Fruit fly (Drosophila melanogaster): ENCODE data around the gene obst-F.

The obst-F gene

DNA sequence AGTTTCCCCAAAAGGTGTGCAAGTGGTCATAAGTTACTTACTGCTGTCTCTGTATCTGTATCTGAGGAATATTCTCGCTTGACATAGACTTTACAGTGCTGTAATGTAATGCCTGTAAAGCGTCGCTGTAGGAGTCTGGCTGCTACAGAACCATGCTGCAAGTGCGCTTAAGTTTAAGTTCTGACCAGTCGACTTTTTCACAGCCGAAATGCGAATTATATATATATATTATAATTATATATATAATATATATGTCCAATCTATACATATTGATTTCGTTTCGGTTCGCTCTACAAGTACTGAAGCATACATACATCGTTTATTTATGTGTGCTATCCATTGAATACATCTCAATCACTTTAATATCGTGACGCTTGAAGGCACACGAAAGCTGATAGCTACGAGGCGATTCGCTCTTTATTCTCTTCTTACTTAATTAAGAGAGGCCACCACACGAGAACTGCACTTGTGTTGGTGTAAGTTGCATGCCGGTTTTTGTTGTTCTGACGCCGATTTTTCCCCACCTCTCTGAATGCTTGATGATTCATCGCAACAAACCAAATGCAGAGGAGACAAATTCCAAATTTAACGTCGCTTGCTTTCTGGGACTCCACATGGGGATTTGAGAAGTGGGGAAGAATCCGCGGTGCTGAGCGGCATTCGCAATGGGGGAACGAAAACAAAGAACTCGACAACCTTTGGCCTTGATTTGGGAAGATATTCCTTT lies 15.0 kb downstream of the obst-F start (continued):
- no peak for TF ChIP-seq CG11294 (GFP tag; IDR thresholded peaks at IDR 0.05)
- no peak for TF ChIP-seq Hr39 (GFP tag; optimal IDR thresholded peaks at IDR 0.05)
- TF ChIP-seq Eip78C (GFP tag), result no peak
- TF ChIP-seq Eip93F (GFP tag; optimal IDR thresholded peaks at IDR 0.05), result no peak
- no peak for TF ChIP-seq pdm3 (GFP tag; optimal IDR thresholded peaks at IDR 0.05)
- TF ChIP-seq CG34406 (GFP tag; optimal IDR thresholded peaks at IDR 0.05), result peak; percentile 33
- no peak for TF ChIP-seq dac (GFP tag; optimal IDR thresholded peaks at IDR 0.05)
- no peak for TF ChIP-seq CG8119 (GFP tag; IDR thresholded peaks at IDR 0.05)
- no peak for TF ChIP-seq acj6 (GFP tag; optimal IDR thresholded peaks at IDR 0.05)

DNA sequence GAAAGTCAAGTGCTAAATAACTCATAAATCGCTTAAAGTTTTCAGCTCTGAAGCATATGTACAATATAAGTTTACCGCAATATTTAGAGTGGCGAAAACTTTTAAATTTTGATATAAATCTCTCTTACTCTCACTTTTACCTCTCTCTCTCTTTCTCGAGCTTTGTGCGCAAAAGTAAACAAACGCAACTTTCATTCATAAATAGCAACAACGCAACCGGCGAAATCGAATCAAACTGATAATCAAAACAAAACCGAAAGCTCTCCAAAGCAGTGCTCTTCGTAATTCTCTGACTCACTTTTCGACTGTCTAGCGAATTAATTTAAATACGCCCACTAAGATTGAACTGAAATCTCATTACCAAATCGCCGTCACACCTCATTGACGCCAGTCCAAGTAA lies 15.6 kb downstream of the obst-F start:
- TF ChIP-seq CG6276 (GFP tag; optimal IDR thresholded peaks at IDR 0.05) (no peak), Blimp-1 (GFP tag; optimal IDR thresholded peaks at IDR 0.05) (peak; percentile 62), Eip78C (GFP tag) (peak; percentile 65)

DNA sequence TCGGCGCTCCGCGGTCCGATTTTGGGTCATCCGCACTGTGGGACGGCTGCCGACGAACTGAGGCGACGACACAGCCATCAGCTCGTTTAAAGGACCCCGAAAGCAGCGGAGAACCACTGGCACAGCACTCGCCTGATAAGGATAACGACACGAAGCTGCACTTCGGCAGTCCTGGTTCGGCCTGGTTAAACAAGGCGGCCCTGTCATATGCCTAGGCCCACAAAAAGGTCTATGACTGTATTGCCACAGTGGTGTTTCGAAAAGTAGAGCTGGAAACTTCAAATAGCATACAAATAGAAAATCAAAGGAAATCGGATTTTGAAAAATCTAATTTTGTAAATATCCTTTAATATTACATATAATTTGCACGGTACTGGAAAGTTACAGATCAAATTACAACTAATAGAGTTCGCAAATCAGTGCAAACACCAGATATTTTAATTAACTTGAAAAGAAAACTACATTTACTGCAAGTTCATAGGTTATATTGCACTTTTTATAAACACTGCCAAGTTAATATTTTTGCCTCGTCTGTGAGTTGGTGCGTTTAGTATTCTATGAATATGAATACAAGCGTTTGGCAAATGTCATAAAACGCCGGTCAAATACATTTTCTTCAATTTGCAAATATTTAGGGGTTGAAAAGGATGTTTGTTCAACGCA lies 16.1 kb downstream of the obst-F start:
- TF ChIP-seq CG15336 (GFP tag; IDR thresholded peaks at IDR 0.05) (peak; percentile 71), CG9139 (GFP tag; optimal IDR thresholded peaks at IDR 0.05) (no peak), CG6808 (GFP tag; optimal IDR thresholded peaks at IDR 0.05) (no peak), Lpt (GFP tag; optimal IDR thresholded peaks at IDR 0.05) (peak; percentile 11), CG4318 (GFP tag; optimal IDR thresholded peaks at IDR 0.05) (peak; percentile 51), CG10669 (GFP tag; optimal IDR thresholded peaks at IDR 0.05) (peak; percentile 45), fkh (GFP tag; optimal IDR thresholded peaks at IDR 0.05) (no peak), cyc (GFP tag; optimal IDR thresholded peaks at IDR 0.05) (no peak), CG6792 (GFP tag; optimal IDR thresholded peaks at IDR 0.05) (peak; percentile 49), CG16779 (tag; optimal IDR thresholded peaks at IDR 0.05) (no peak), Ets96B (tag; optimal IDR thresholded peaks at IDR 0.05) (peak; percentile 60), Ets21C (GFP tag; optimal IDR thresholded peaks at IDR 0.05) (peak; percentile 30), CG11902 (GFP tag; optimal IDR thresholded peaks at IDR 0.05) (no peak), Eip75B (GFP tag; optimal IDR thresholded peaks at IDR 0.05) (peak; percentile 37), CG11762 (GFP tag; optimal IDR thresholded peaks at IDR 0.05; ENCODE audit: insufficient read depth) (no peak), CG3919 (GFP tag; optimal IDR thresholded peaks at IDR 0.05) (peak; percentile 28), net (GFP tag; optimal IDR thresholded peaks at IDR 0.05) (peak; percentile 70), CG31627 (GFP tag; optimal IDR thresholded peaks at IDR 0.05) (peak; percentile 62), dac (GFP tag; optimal IDR thresholded peaks at IDR 0.05) (no peak), CG6854 (GFP tag; optimal IDR thresholded peaks at IDR 0.05) (no peak), CG6276 (GFP tag; optimal IDR thresholded peaks at IDR 0.05) (peak; percentile 31), svp (GFP tag) (peak; percentile 77), CG32006 (GFP tag; optimal IDR thresholded peaks at IDR 0.05) (peak; percentile 87), fd59A (GFP tag; optimal IDR thresholded peaks at IDR 0.05) (peak; percentile 64), Met (GFP tag; optimal IDR thresholded peaks at IDR 0.05) (peak; percentile 65), achi (GFP tag; optimal IDR thresholded peaks at IDR 0.05) (peak; percentile 73), topi (GFP tag; optimal IDR thresholded peaks at IDR 0.05) (peak; percentile 54), CG8319 (GFP tag; optimal IDR thresholded peaks at IDR 0.05) (no peak), dsx (GFP tag; optimal IDR thresholded peaks at IDR 0.05; ENCODE audit: poor library complexity, severe bottlenecking) (peak; percentile 41), CG11294 (GFP tag; IDR thresholded peaks at IDR 0.05) (no peak), Sox14 (GFP tag; optimal IDR thresholded peaks at IDR 0.05) (peak; percentile 69), CG7368 (GFP tag; optimal IDR thresholded peaks at IDR 0.05) (peak; percentile 15), Sox15 (GFP tag; optimal IDR thresholded peaks at IDR 0.05) (peak; percentile 66), salr (GFP tag; optimal IDR thresholded peaks at IDR 0.05) (peak; percentile 32 to 65), Hr38 (GFP tag; optimal IDR thresholded peaks at IDR 0.05) (no peak), CG3032 (tag; optimal IDR thresholded peaks at IDR 0.05) (peak; percentile 38), acj6 (GFP tag; optimal IDR thresholded peaks at IDR 0.05) (peak; percentile 81), CG34406 (GFP tag; optimal IDR thresholded peaks at IDR 0.05) (peak; percentile 50), lz (GFP tag; optimal IDR thresholded peaks at IDR 0.05) (peak; percentile 39), Blimp-1 (GFP tag; optimal IDR thresholded peaks at IDR 0.05) (no peak)
